Fruit fly (Drosophila melanogaster): ENCODE measurements around the gene DIP-iota.

The DIP-iota gene

DNA sequence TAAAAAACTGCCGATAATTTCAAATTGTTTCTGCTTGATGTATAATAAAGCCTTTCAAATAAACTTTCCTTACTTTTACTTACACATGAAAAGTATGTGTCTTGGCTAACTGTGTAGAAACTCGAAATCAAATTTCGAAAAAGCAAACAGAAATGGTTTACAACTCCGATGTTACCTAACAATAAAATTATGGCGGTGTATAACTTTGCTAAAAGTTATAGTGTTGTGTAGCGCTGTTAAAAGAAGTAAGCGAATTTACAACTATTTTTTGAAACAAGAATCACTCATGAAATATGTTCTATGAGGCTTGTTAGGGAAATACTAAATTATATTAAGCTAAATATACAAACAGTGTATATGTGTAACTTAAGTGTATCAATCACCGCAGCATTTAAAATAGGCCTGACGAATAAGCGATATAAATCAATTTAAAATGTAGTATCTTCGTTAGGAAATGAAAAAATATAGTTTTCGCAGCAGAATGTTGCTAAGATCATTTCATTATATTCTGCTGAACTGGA lies 1.2 kb upstream of the DIP-iota start, which contains the start of gene CG34345 (continued):
- TF ChIP-seq klu (GFP tag; IDR thresholded peaks at IDR 0.05) (peak; percentile 28; the same call in 1 of the 2 replicates), mam (GFP tag; optimal IDR thresholded peaks at IDR 0.05) (peak; percentile 43), HmgD (GFP tag; optimal IDR thresholded peaks at IDR 0.05) (peak; percentile 20), Dbx (GFP tag; IDR thresholded peaks at IDR 0.05) (peak; percentile 63; the same call in 1 of the 3 replicates), CG32532 (GFP tag; IDR thresholded peaks at IDR 0.05) (peak; percentile 30; the same call in 1 of the 2 replicates), CG3163 (GFP tag; optimal IDR thresholded peaks at IDR 0.05) (peak; percentile 2), CG16813 (GFP tag; IDR thresholded peaks at IDR 0.05; ENCODE audit: partially characterized antibody) (peak; percentile 50; the same call in 2 of the 3 replicates)

DNA sequence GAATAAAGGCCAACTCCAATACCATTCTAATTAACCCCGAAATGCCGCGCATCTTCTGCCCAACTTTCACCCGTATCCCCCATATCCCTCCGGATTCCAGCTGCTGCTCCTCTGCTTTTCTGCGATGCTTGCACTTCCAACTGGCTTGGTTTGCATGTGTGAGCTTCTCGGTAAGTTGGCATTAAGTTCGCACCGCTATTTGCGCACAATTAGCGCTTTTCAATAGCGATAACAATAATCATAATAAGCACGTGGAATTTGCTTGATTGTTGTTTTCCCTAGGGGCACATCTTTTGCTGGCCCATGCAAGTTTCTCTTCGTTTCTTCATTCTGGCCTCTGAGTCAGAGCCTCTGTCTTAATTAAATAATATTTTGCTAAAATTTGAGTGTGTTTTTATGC lies 531 bp upstream of the DIP-iota start:
- no peak for TF ChIP-seq Bteb2 (GFP tag; optimal IDR thresholded peaks at IDR 0.05)
- no peak for TF ChIP-seq CG5245 (GFP tag; optimal IDR thresholded peaks at IDR 0.05)
- no peak for TF ChIP-seq twi (tag; optimal IDR thresholded peaks at IDR 0.05)
- TF ChIP-seq ewg (GFP tag; optimal IDR thresholded peaks at IDR 0.05): no peak
- TF ChIP-seq CG11398 (GFP tag; optimal IDR thresholded peaks at IDR 0.05): no peak
- no peak for TF ChIP-seq CG8089 (GFP tag; optimal IDR thresholded peaks at IDR 0.05)
- TF ChIP-seq CG13775 (GFP tag; optimal IDR thresholded peaks at IDR 0.05): no peak
- TF ChIP-seq ATbp (GFP tag; optimal IDR thresholded peaks at IDR 0.05): no peak
- no peak for TF ChIP-seq Mad (GFP tag; optimal IDR thresholded peaks at IDR 0.05)
- no peak for TF ChIP-seq CG6254 (GFP tag; optimal IDR thresholded peaks at IDR 0.05)
- TF ChIP-seq CG10321 (GFP tag; IDR thresholded peaks at IDR 0.05): no peak
- TF ChIP-seq salm (tag; optimal IDR thresholded peaks at IDR 0.05): no peak
- TF ChIP-seq da (GFP tag; optimal IDR thresholded peaks at IDR 0.05): no peak
- TF ChIP-seq CG8388 (GFP tag; optimal IDR thresholded peaks at IDR 0.05): no peak

DNA sequence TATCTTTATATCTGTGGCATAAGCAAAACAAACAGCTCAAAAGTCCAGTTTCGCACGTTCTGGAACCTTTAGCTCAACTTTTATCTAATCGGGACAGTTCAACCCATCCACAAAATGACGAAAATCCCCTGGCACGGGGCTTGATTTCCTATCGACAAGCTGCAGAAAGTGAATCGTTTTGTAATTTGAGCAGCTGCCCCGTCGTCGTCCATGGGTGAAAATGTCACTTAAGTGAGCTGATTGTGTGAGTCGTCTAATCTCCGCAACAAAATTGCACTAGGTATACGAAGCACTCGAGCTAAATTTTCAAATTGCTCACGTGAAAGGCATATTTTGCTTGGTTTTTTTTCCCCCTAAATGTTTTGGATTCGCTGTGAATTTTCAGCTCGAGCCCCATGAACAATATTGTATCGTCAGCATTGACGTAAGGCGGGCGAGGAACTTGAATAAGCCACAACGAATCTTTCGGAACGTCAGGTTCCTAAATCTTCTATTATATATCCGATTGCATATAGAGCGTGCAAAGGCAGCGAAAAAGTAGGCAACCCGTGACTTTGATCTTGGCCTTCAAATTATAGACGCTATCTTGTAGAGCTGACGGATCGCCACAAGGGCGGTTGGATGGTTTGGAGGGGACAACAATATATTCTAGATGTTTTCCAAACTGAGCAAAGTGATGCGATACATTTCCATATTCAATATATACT lies 7.1 kb downstream of the DIP-iota start:
- TF ChIP-seq Pdp1 (GFP tag; optimal IDR thresholded peaks at IDR 0.05): peak in 1 of 2 experiments; percentile 19
- no peak for TF ChIP-seq CG33213 (GFP tag; optimal IDR thresholded peaks at IDR 0.05)
- TF ChIP-seq gfzf (GFP tag; optimal IDR thresholded peaks at IDR 0.05): no peak
- TF ChIP-seq onecut (GFP tag; IDR thresholded peaks at IDR 0.05): no peak
- TF ChIP-seq HLHmδ (GFP tag; optimal IDR thresholded peaks at IDR 0.05): no peak
- no peak for TF ChIP-seq dysf (GFP tag; IDR thresholded peaks at IDR 0.05)
- peak; percentile 4 for TF ChIP-seq cwo (GFP tag; optimal IDR thresholded peaks at IDR 0.05)
- peak; percentile 7 for TF ChIP-seq Med (GFP tag)
- no peak for TF ChIP-seq Dip3 (GFP tag; optimal IDR thresholded peaks at IDR 0.05)
- no peak for TF ChIP-seq her (GFP tag; optimal IDR thresholded peaks at IDR 0.05)
- no peak for TF ChIP-seq Gsc (GFP tag; IDR thresholded peaks at IDR 0.05)
- TF ChIP-seq CG2129 (GFP tag; IDR thresholded peaks at IDR 0.05; ENCODE audit: partially characterized antibody): no peak
- no peak for TF ChIP-seq Camta (GFP tag; optimal IDR thresholded peaks at IDR 0.05)
- TF ChIP-seq ci (GFP tag; IDR thresholded peaks at IDR 0.05): no peak
- no peak for TF ChIP-seq CG14860 (GFP tag; IDR thresholded peaks at IDR 0.05; ENCODE audit: partially characterized antibody)
- no peak for TF ChIP-seq Mes4 (GFP tag; optimal IDR thresholded peaks at IDR 0.05)
- TF ChIP-seq br (optimal IDR thresholded peaks at IDR 0.05): no peak
- TF ChIP-seq Dfd (GFP tag; optimal IDR thresholded peaks at IDR 0.05): no peak
- no peak for TF ChIP-seq CG7786 (GFP tag; optimal IDR thresholded peaks at IDR 0.05)
- no peak for TF ChIP-seq Dref (GFP tag; IDR thresholded peaks at IDR 0.05)
- no peak for TF ChIP-seq dati (GFP tag; IDR thresholded peaks at IDR 0.05)
- no peak for TF ChIP-seq lola (GFP tag; optimal IDR thresholded peaks at IDR 0.05)
- no peak for TF ChIP-seq pnt (GFP tag; optimal IDR thresholded peaks at IDR 0.05)
- TF ChIP-seq H15 (GFP tag; IDR thresholded peaks at IDR 0.05): no peak
- TF ChIP-seq CG6254 (GFP tag; optimal IDR thresholded peaks at IDR 0.05): no peak
- no peak for TF ChIP-seq CG1832 (GFP tag; optimal IDR thresholded peaks at IDR 0.05)
- no peak for TF ChIP-seq inv (GFP tag; IDR thresholded peaks at IDR 0.05; ENCODE audit: partially characterized antibody)
- TF ChIP-seq ewg (GFP tag; optimal IDR thresholded peaks at IDR 0.05): no peak
- TF ChIP-seq Hey (tag; optimal IDR thresholded peaks at IDR 0.05): peak; percentile 57
